Fruit fly (Drosophila melanogaster) whole organism, embryonic: ENCODE results near the gene ppk.

ENCODE experiments used
- ATbp ChIP-seq: fragments of 200-800 bp; sonication (Bioruptor generic); optimal IDR thresholded peaks from 2 replicates; lab custom pipeline; 2017; ENCODE audit warnings: missing biosample characterization, mild to moderate bottlenecking, missing genetic modification characterization, missing genetic modification reagents
- Abd-B ChIP-seq: fragments of 200-800 bp; sonication (Bioruptor generic); optimal IDR thresholded peaks from 2 replicates; lab custom pipeline; 2018; ENCODE audit warnings: missing biosample characterization, mild to moderate bottlenecking, missing genetic modification characterization, moderate library complexity
- Bdp1 ChIP-seq: fragments of 200-800 bp; sonication (Bioruptor generic); optimal IDR thresholded peaks from 3 replicates; lab custom pipeline; 2016; ENCODE audit warnings: missing biosample characterization, missing genetic modification characterization
- CG10565 ChIP-seq: fragments of 200-800 bp; sonication (Bioruptor generic); optimal IDR thresholded peaks from 3 replicates; lab custom pipeline; 2016; ENCODE audit warnings: missing biosample characterization, mild to moderate bottlenecking, missing genetic modification characterization
- CG10654 ChIP-seq: fragments of 200-800 bp; sonication (Bioruptor generic); optimal IDR thresholded peaks from 2 replicates; lab custom pipeline; 2016; ENCODE audit warnings: missing biosample characterization, missing genetic modification characterization
- CG11696 ChIP-seq: fragments of 200-800 bp; sonication (Bioruptor generic); IDR thresholded peaks from 2 replicates; pipeline ENCODE4 v1.3.6; 2022; ENCODE audit warnings: missing biosample characterization, missing genetic modification characterization
- CG14050 ChIP-seq: fragments of 200-800 bp; sonication (Bioruptor generic); IDR thresholded peaks from 3 replicates; pipeline ENCODE4 v1.3.6; 2022; ENCODE audit warnings: missing biosample characterization, missing genetic modification characterization
- CG1602 ChIP-seq: fragments of 200-800 bp; sonication (Bioruptor generic); optimal IDR thresholded peaks from 3 replicates; lab custom pipeline; 2016; ENCODE audit warnings: missing biosample characterization, missing genetic modification characterization
- CG17359 ChIP-seq: fragments of 200-800 bp; sonication (Bioruptor generic); optimal IDR thresholded peaks from 3 replicates; lab custom pipeline; 2018; ENCODE audit warnings: missing biosample characterization, mild to moderate bottlenecking, missing genetic modification characterization, moderate library complexity
- CG31224 ChIP-seq: fragments of 200-800 bp; sonication (Bioruptor generic); IDR thresholded peaks from 2 replicates; pipeline ENCODE4 v1.3.6; 2022; ENCODE audit warnings: missing biosample characterization, missing genetic modification characterization
- CG32532 ChIP-seq: fragments of 200-800 bp; sonication (Bioruptor generic); IDR thresholded peaks from 2 replicates; pipeline ENCODE4 v1.3.6; 2022; ENCODE audit warnings: missing biosample characterization, missing genetic modification characterization
- CG32767 ChIP-seq: fragments of 200-800 bp; sonication (Bioruptor generic); IDR thresholded peaks from 2 replicates; pipeline ENCODE4 v1.3.6; 2022; ENCODE audit warnings: missing biosample characterization, missing genetic modification characterization
- CG3838 ChIP-seq: fragments of 200-800 bp; sonication (Bioruptor generic); optimal IDR thresholded peaks from 3 replicates; lab custom pipeline; 2016; ENCODE audit warnings: missing biosample characterization, missing genetic modification characterization
- CG4282 ChIP-seq: fragments of 200-800 bp; sonication (Bioruptor generic); optimal IDR thresholded peaks from 2 replicates; lab custom pipeline; 2016; ENCODE audit warnings: missing biosample characterization, missing genetic modification characterization
- CG4360 ChIP-seq: fragments of 200-800 bp; sonication (Bioruptor generic); IDR thresholded peaks from 2 replicates; pipeline ENCODE4 v1.3.6; 2022; ENCODE audit warnings: missing biosample characterization, missing genetic modification characterization
- CG4404 ChIP-seq: fragments of 200-800 bp; sonication (Bioruptor generic); IDR thresholded peaks from 2 replicates; pipeline ENCODE4 v1.3.6; 2022; ENCODE audit warnings: missing biosample characterization, missing genetic modification characterization
- CG4617 ChIP-seq: fragments of 200-800 bp; sonication (Bioruptor generic); optimal IDR thresholded peaks from 3 replicates; lab custom pipeline; 2016; ENCODE audit warnings: missing biosample characterization, missing genetic modification characterization, borderline replicate concordance
- CG5953 ChIP-seq: fragments of 200-800 bp; sonication (Bioruptor generic); IDR thresholded peaks from 2 replicates; pipeline ENCODE4 v1.3.6; 2022; ENCODE audit warnings: missing biosample characterization, missing genetic modification characterization
- CG6683 ChIP-seq: fragments of 200-800 bp; sonication (Bioruptor generic); optimal IDR thresholded peaks from 2 replicates; lab custom pipeline; 2017; ENCODE audit warnings: missing biosample characterization, mild to moderate bottlenecking, missing genetic modification characterization, missing genetic modification reagents
- CG6765 ChIP-seq: fragments of 200-800 bp; sonication (Bioruptor generic); optimal IDR thresholded peaks from 3 replicates; lab custom pipeline; 2017; ENCODE audit warnings: missing biosample characterization, mild to moderate bottlenecking, missing genetic modification characterization
- CG7556 ChIP-seq: fragments of 200-800 bp; sonication (Bioruptor generic); optimal IDR thresholded peaks from 2 replicates; lab custom pipeline; 2017; ENCODE audit warnings: missing biosample characterization, mild to moderate bottlenecking, missing genetic modification characterization
- CG7928 ChIP-seq: fragments of 200-800 bp; sonication (Bioruptor generic); optimal IDR thresholded peaks from 2 replicates; lab custom pipeline; 2017; ENCODE audit warnings: missing biosample characterization, mild to moderate bottlenecking, missing genetic modification characterization
- CG8089 ChIP-seq: fragments of 200-800 bp; sonication (Bioruptor generic); optimal IDR thresholded peaks from 3 replicates; lab custom pipeline; 2016; ENCODE audit warnings: missing biosample characterization, missing genetic modification characterization
- CG8281 ChIP-seq: fragments of 200-800 bp; sonication (Bioruptor generic); optimal IDR thresholded peaks from 2 replicates; lab custom pipeline; 2018; ENCODE audit warnings: missing biosample characterization, mild to moderate bottlenecking, missing genetic modification characterization, moderate library complexity
- Fer3 ChIP-seq: fragments of 200-800 bp; sonication (Bioruptor generic); optimal IDR thresholded peaks from 2 replicates; lab custom pipeline; 2018; ENCODE audit warnings: missing biosample characterization, mild to moderate bottlenecking, missing genetic modification characterization, moderate library complexity
- Gsc ChIP-seq: fragments of 200-800 bp; sonication (Bioruptor generic); IDR thresholded peaks from 2 replicates; pipeline ENCODE4 v1.3.6; 2022; ENCODE audit warnings: missing biosample characterization, missing genetic modification characterization
- HLH3B ChIP-seq: fragments of 200-800 bp; sonication (Bioruptor generic); IDR thresholded peaks from 2 replicates; pipeline ENCODE4 v1.3.6; 2022; ENCODE audit warnings: missing biosample characterization, missing genetic modification characterization
- Hand ChIP-seq: fragments of 200-800 bp; sonication (Bioruptor generic); optimal IDR thresholded peaks from 2 replicates; lab custom pipeline; 2017; ENCODE audit warnings: mild to moderate bottlenecking, missing biosample characterization, missing genetic modification reagents, missing genetic modification characterization
- MTF-1 ChIP-seq: fragments of 200-800 bp; sonication (Bioruptor generic); optimal IDR thresholded peaks from 2 replicates; lab custom pipeline; 2018; ENCODE audit warnings: missing biosample characterization, mild to moderate bottlenecking, missing genetic modification characterization, borderline replicate concordance
- Sin3A ChIP-seq: fragments of >200 bp; optimal IDR thresholded peaks from 2 replicates; lab custom pipeline; 2018
- Stat92E ChIP-seq, 3 experiments: fragments of >200 bp in 2 of 3; fragments of 200-800 bp in 1 of 3; sonication (Bioruptor generic) in 1 of 3; optimal IDR thresholded peaks; 2 replicates each; lab custom pipeline; 2017 to 2019; ENCODE audit warnings: missing biosample characterization in 3 of 3, missing genetic modification characterization in 3 of 3, mild to moderate bottlenecking in 1 of 3, moderate library complexity in 1 of 3
- abd-A ChIP-seq: fragments of 200-800 bp; sonication (Bioruptor generic); optimal IDR thresholded peaks from 3 replicates; lab custom pipeline; 2019; ENCODE audit warnings: missing biosample characterization, mild to moderate bottlenecking, missing genetic modification characterization, moderate library complexity
- crp ChIP-seq, 2 experiments: fragments of 200-800 bp; sonication (Bioruptor generic); optimal IDR thresholded peaks; 2 replicates in 1 of 2; 3 replicates in 1 of 2; lab custom pipeline; 2017; ENCODE audit warnings: missing biosample characterization in 2 of 2, missing genetic modification characterization in 2 of 2, mild to moderate bottlenecking in 1 of 2, moderate library complexity in 1 of 2
- fd102C ChIP-seq: fragments of 200-800 bp; sonication (Bioruptor generic); optimal IDR thresholded peaks from 2 replicates; lab custom pipeline; 2018; ENCODE audit warnings: missing biosample characterization, mild to moderate bottlenecking, missing genetic modification characterization, moderate library complexity
- gcm ChIP-seq: fragments of 200-800 bp; sonication (Bioruptor generic); optimal IDR thresholded peaks from 2 replicates; lab custom pipeline; 2019; ENCODE audit warnings: missing biosample characterization, mild to moderate bottlenecking, missing genetic modification characterization, moderate library complexity
- hbn ChIP-seq: fragments of 200-800 bp; sonication (Bioruptor generic); IDR thresholded peaks from 2 replicates; pipeline ENCODE4 v1.3.6; 2022; ENCODE audit warnings: missing biosample characterization, missing genetic modification characterization; ENCODE audit not compliant: partially characterized antibody
- hkb ChIP-seq, 2 experiments: fragments of 200-800 bp in 1 of 2; fragments of >200 bp in 1 of 2; sonication (Bioruptor generic) in 1 of 2; IDR thresholded peaks in 1 of 2; optimal IDR thresholded peaks in 1 of 2; 2 replicates each; pipeline versions ENCODE4 v1.3.6 to Lab custom; 2017 to 2022; ENCODE audit warnings: missing biosample characterization in 1 of 2, missing genetic modification characterization in 1 of 2
- ind ChIP-seq: fragments of 200-800 bp; sonication (Bioruptor generic); optimal IDR thresholded peaks from 3 replicates; lab custom pipeline; 2016; ENCODE audit warnings: missing biosample characterization, missing genetic modification characterization
- lilli ChIP-seq: fragments of 200-800 bp; sonication (Bioruptor generic); optimal IDR thresholded peaks from 3 replicates; lab custom pipeline; 2016; ENCODE audit warnings: missing biosample characterization, missing genetic modification characterization
- mirr ChIP-seq: fragments of 200-800 bp; sonication (Bioruptor generic); optimal IDR thresholded peaks from 3 replicates; lab custom pipeline; 2018; ENCODE audit warnings: missing biosample characterization, mild to moderate bottlenecking, missing genetic modification characterization
- nerfin-1 ChIP-seq: fragments of 200-800 bp; sonication (Bioruptor generic); optimal IDR thresholded peaks from 3 replicates; lab custom pipeline; 2019; ENCODE audit warnings: missing biosample characterization, mild to moderate bottlenecking, missing genetic modification characterization, moderate library complexity
- nom ChIP-seq: fragments of 200-800 bp; sonication (Bioruptor generic); optimal IDR thresholded peaks from 2 replicates; lab custom pipeline; 2017; ENCODE audit warnings: missing biosample characterization, missing genetic modification characterization, mild to moderate bottlenecking, moderate library complexity, missing genetic modification reagents
- pan ChIP-seq, 4 experiments: fragments of >200 bp in 3 of 4; fragments of 200-800 bp in 1 of 4; sonication (Bioruptor generic) in 1 of 4; optimal IDR thresholded peaks in 3 of 4; IDR thresholded peaks in 1 of 4; 2 replicates each; pipeline versions ENCODE4 v1.3.6 to Lab custom; 2017 to 2022; ENCODE audit warnings: missing biosample characterization in 2 of 4, missing genetic modification characterization in 2 of 4, mixed read lengths in 1 of 4
- prd ChIP-seq, 3 experiments: fragments of >200 bp in 2 of 3; fragments of 200-800 bp in 1 of 3; sonication (Bioruptor generic) in 1 of 3; optimal IDR thresholded peaks in 2 of 3; IDR thresholded peaks in 1 of 3; 2 replicates in 2 of 3; 3 replicates in 1 of 3; pipeline versions ENCODE4 v1.3.6 to Lab custom; 2017 to 2022; ENCODE audit warnings: missing biosample characterization in 1 of 3, missing genetic modification characterization in 1 of 3
- repo ChIP-seq: fragments of 200-800 bp; sonication (Bioruptor generic); optimal IDR thresholded peaks from 2 replicates; lab custom pipeline; 2016; ENCODE audit warnings: missing biosample characterization, missing genetic modification characterization
- tap ChIP-seq: fragments of 200-800 bp; optimal IDR thresholded peaks from 3 replicates; lab custom pipeline; 2019; ENCODE audit warnings: missing biosample characterization, mild to moderate bottlenecking, missing genetic modification characterization, moderate library complexity
- tio ChIP-seq: fragments of 200-800 bp; sonication (Bioruptor generic); optimal IDR thresholded peaks from 2 replicates; lab custom pipeline; 2017; ENCODE audit warnings: missing biosample characterization, missing genetic modification characterization, inconsistent platforms
- wek ChIP-seq: fragments of 200-800 bp; sonication (Bioruptor generic); optimal IDR thresholded peaks from 3 replicates; lab custom pipeline; 2018; ENCODE audit warnings: missing biosample characterization, mild to moderate bottlenecking, missing genetic modification characterization, moderate library complexity

Gene ppk

dm6 chr2L:14397948-14398347, 17.0 kb upstream of the ppk start (continued):
- TF ChIP-seq CG1602 (GFP tag; lab: Kevin White, UChicago) (no peak), nerfin-1 (tag; lab: Kevin White, UChicago) (no peak), CG10654 (GFP tag; lab: Kevin White, UChicago) (no peak), CG5953 (GFP tag; lab: Robert Waterston, UW) (0 out of 2 replicates have a peak, but pooled peaks have one; percentile 4), hkb (optimal IDR thresholded peaks at IDR 0.05; lab: Kevin White, UChicago) (no peak), hkb (GFP tag; IDR thresholded peaks at IDR 0.05; lab: Robert Waterston, UW) (peak; percentile 15; the same call in 1 of the 2 replicates), Sin3A (lab: Kevin White, UChicago) (no peak), CG4360 (GFP tag; lab: Robert Waterston, UW) (no peak), CG6765 (GFP tag; lab: Kevin White, UChicago) (no peak), lilli (GFP tag; lab: Kevin White, UChicago) (no peak), CG32767 (GFP tag; lab: Robert Waterston, UW) (0 out of 2 replicates have a peak, but pooled peaks have one; percentile 24), CG31224 (GFP tag; lab: Robert Waterston, UW) (no peak), crp (GFP tag; optimal IDR thresholded peaks at IDR 0.05; lab: Kevin White, UChicago) (no peak), tap (tag; lab: Kevin White, UChicago) (no peak), fd102C (GFP tag; lab: Kevin White, UChicago) (no peak), MTF-1 (GFP tag; lab: Kevin White, UChicago) (no peak), CG14050 (GFP tag; lab: Robert Waterston, UW) (0 out of 3 replicates have a peak, but pooled peaks have one; percentile 20), wek (GFP tag; lab: Kevin White, UChicago) (peak; percentile 52), prd (optimal IDR thresholded peaks at IDR 0.05; lab: Kevin White, UChicago) (no peak), prd (GFP tag; IDR thresholded peaks at IDR 0.05; lab: Robert Waterston, UW) (no peak), gcm (GFP tag; lab: Kevin White, UChicago) (no peak), hbn (no peak), HLH3B (peak; percentile 50; the same call in 1 of the 2 replicates), nom (GFP tag; lab: Kevin White, UChicago) (no peak), CG4617 (GFP tag; lab: Kevin White, UChicago) (no peak), tio (no peak), Fer3 (no peak), CG4282 (GFP tag; lab: Kevin White, UChicago) (no peak), CG8089 (GFP tag; lab: Kevin White, UChicago) (no peak), Abd-B (GFP tag; lab: Kevin White, UChicago) (no peak), CG10565 (GFP tag; lab: Kevin White, UChicago) (no peak), repo (GFP tag; lab: Kevin White, UChicago) (no peak), Stat92E (GFP tag; optimal IDR thresholded peaks at IDR 0.05; lab: Kevin White, UChicago) (no peak), Gsc (GFP tag; lab: Robert Waterston, UW) (no peak), pan (optimal IDR thresholded peaks at IDR 0.05; lab: Kevin White, UChicago) (no peak), pan (GFP tag; optimal IDR thresholded peaks at IDR 0.05 in 1 of 2, IDR thresholded peaks at IDR 0.05 in 1 of 2) (peak in 1 of 2 experiments; percentile 31), CG4404 (no peak), Hand (GFP tag; lab: Kevin White, UChicago) (no peak), ind (no peak), CG6683 (no peak), mirr (GFP tag; lab: Kevin White, UChicago) (peak; percentile 22), CG7556 (GFP tag; lab: Kevin White, UChicago) (no peak), CG8281 (tag; lab: Kevin White, UChicago) (peak; percentile 68), abd-A (tag; lab: Kevin White, UChicago) (no peak), CG17359 (tag; lab: Kevin White, UChicago) (no peak), CG7928 (no peak), CG3838 (no peak), Bdp1 (GFP tag; lab: Kevin White, UChicago) (no peak), CG32532 (GFP tag; lab: Robert Waterston, UW) (no peak), ATbp (no peak), CG11696 (GFP tag; lab: Robert Waterston, UW) (no peak)
